Worm (Caenorhabditis elegans) whole organism, L4/young adult: Measurements from ENCODE around the gene nlp-35.

Experiments
- W03F9.2 ChIP-seq: fragments of 150-350 bp; optimal IDR thresholded peaks from 2 replicates; lab custom pipeline; 2014; ENCODE audit warnings: missing biosample characterization, missing genetic modification characterization
- dao-5 ChIP-seq: sonication (generic microtip); optimal IDR thresholded peaks from 2 replicates; lab custom pipeline; 2016; ENCODE audit warnings: missing genotype, missing genetic modification characterization, moderate library complexity, missing compliant biosample characterization
- him-1 ChIP-seq: sonication (generic microtip); optimal IDR thresholded peaks from 2 replicates; lab custom pipeline; 2016; ENCODE audit warnings: missing genotype, missing genetic modification reagents, missing genetic modification characterization, missing compliant biosample characterization

DNA sequence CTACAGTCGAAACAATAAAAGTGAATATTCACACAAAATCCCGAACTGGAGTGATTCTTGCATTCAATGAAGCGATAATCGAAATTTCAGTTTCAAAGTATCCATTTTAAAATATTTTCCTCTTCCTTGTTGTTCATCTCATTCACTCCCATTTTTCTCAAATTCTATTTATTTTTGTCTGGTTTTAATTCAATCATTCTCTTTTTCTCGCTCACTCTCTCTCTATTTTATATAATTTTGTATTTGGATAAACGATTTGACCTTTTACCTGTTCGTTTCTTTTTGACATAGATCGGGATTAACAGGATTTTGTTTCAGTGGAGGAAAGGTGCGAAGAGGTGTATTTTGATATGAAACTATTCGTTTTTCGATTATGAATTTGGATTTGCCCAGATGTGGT lies 27.3 kb upstream of the nlp-35 start, which contains the start of gene T05A1.5:
- no peak for TF ChIP-seq him-1 (tag; lab: Kevin White, UChicago)
- TF ChIP-seq dao-5, result no peak
- TF ChIP-seq W03F9.2, result no peak
